Fruit fly (Drosophila melanogaster) whole organism, wandering third instar larva: ENCODE data around the gene CG33932.

Experiments
- Abd-B ChIP-seq: fragments of >200 bp; optimal IDR thresholded peaks from 2 replicates; lab custom pipeline; 2017; ENCODE audit warnings: missing biosample characterization, missing genetic modification characterization
- CG32264 ChIP-seq: fragments of 200-800 bp; sonication (Bioruptor generic); optimal IDR thresholded peaks from 2 replicates; lab custom pipeline; 2016; ENCODE audit warnings: missing biosample characterization, missing genetic modification characterization
- brk ChIP-seq: fragments of 200-800 bp; sonication (Bioruptor generic); optimal IDR thresholded peaks from 2 replicates; lab custom pipeline; 2016; ENCODE audit warnings: missing biosample characterization, mild to moderate bottlenecking, missing genetic modification characterization
- dl ChIP-seq, 2 experiments: fragments of 175-275, 200-275 bp in 1 of 2; fragments of 200-275 bp in 1 of 2; sonication (Bioruptor generic); optimal IDR thresholded peaks; lab custom pipeline; 2018; ENCODE audit warnings: mild to moderate bottlenecking in 2 of 2, missing biosample characterization in 2 of 2, missing genetic modification characterization in 2 of 2, moderate library complexity in 2 of 2; ENCODE audit not compliant: partially characterized antibody in 2 of 2, insufficient read depth in 1 of 2
- dmrt93B ChIP-seq: fragments of 200-800 bp; sonication (Bioruptor generic); optimal IDR thresholded peaks from 2 replicates; lab custom pipeline; 2018; ENCODE audit warnings: missing biosample characterization, mild to moderate bottlenecking, missing genetic modification characterization
- dsf ChIP-seq: sonication (Bioruptor generic); optimal IDR thresholded peaks from 2 replicates; lab custom pipeline; 2016; ENCODE audit warnings: missing biosample characterization, missing genetic modification characterization, borderline replicate concordance
- ey ChIP-seq: fragments of 200-800 bp; sonication (Bioruptor generic); optimal IDR thresholded peaks from 2 replicates; lab custom pipeline; 2016; ENCODE audit warnings: missing biosample characterization, missing genetic modification characterization
- fru ChIP-seq: fragments of 200-800 bp; sonication (Bioruptor generic); optimal IDR thresholded peaks from 3 replicates; lab custom pipeline; 2016; ENCODE audit warnings: missing biosample characterization, mild to moderate bottlenecking, missing genetic modification characterization
- jim ChIP-seq: fragments of 175-275, 200-325 bp; sonication (Bioruptor generic); optimal IDR thresholded peaks from 2 replicates; lab custom pipeline; 2016; ENCODE audit warnings: missing biosample characterization, mild to moderate bottlenecking, missing genetic modification characterization
- psq ChIP-seq: fragments of 200-800 bp; sonication (Bioruptor generic); optimal IDR thresholded peaks from 3 replicates; lab custom pipeline; 2017; ENCODE audit warnings: missing biosample characterization, mild to moderate bottlenecking, missing genetic modification characterization, moderate library complexity

DNA sequence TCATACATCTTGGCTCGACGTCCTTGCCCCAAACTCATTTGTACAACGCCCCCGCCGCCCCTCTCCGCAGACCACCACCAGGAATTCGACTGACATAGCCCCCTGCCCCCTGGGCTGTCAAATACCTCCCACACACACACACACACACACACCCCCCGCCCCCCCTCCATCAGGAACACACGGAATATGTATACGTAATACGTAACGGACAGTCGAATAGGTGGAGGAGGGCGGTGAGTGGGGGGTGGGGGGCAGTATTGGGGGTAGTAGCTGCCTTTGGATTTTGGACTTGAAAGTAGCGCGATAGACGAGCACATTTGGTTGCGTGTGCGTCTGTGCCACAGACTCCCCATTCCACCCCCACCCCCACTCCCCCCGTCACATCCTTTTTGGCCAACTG is 48.3 kb downstream of the CG33932 start:
- no peak for TF ChIP-seq psq
- no peak for TF ChIP-seq CG32264
- TF ChIP-seq jim, result no peak
- no peak for TF ChIP-seq Abd-B (GFP tag; lab: Kevin White, UChicago)
- TF ChIP-seq dmrt93B (GFP tag; lab: Kevin White, UChicago), result no peak
- TF ChIP-seq ey (GFP tag; lab: Kevin White, UChicago), result no peak
- no peak for TF ChIP-seq dsf (GFP tag; lab: Kevin White, UChicago)
- no peak for TF ChIP-seq fru (GFP tag; lab: Kevin White, UChicago)
- TF ChIP-seq dl (GFP tag; optimal IDR thresholded peaks at IDR 0.05; lab: Kevin White, UChicago; ENCODE audit: insufficient read depth in 1 of 2, partially characterized antibody in 2 of 2), result no peak
- no peak for TF ChIP-seq brk (GFP tag; lab: Kevin White, UChicago)
